Fruit fly (Drosophila melanogaster) whole organism, embryonic: ENCODE measurements around the gene CG12096.

ENCODE experiments used
- Aef1 ChIP-seq: fragments of 200-800 bp; sonication (Bioruptor generic); IDR thresholded peaks from 3 replicates; pipeline ENCODE4 v1.3.6; 2022; ENCODE audit warnings: missing biosample characterization, missing genetic modification characterization
- Antp ChIP-seq: fragments of 200-800 bp; sonication (Bioruptor generic); optimal IDR thresholded peaks from 3 replicates; lab custom pipeline; 2016; ENCODE audit warnings: missing biosample characterization, missing genetic modification characterization
- CG10209 ChIP-seq: fragments of 200-800 bp; sonication (Bioruptor generic); optimal IDR thresholded peaks from 3 replicates; lab custom pipeline; 2017; ENCODE audit warnings: missing biosample characterization, mild to moderate bottlenecking, missing genetic modification characterization, missing genetic modification reagents
- CG1024 ChIP-seq: fragments of 200-800 bp; sonication (Bioruptor generic); IDR thresholded peaks from 2 replicates; pipeline ENCODE4 v1.3.6; 2022; ENCODE audit warnings: missing biosample characterization, missing genetic modification characterization
- CG12155 ChIP-seq: fragments of 200-800 bp; sonication (Bioruptor generic); optimal IDR thresholded peaks from 3 replicates; lab custom pipeline; 2016; ENCODE audit warnings: missing biosample characterization, missing genetic modification characterization
- CG12236 ChIP-seq: fragments of 200-800 bp; sonication (Bioruptor generic); optimal IDR thresholded peaks from 2 replicates; lab custom pipeline; 2016; ENCODE audit warnings: missing biosample characterization, missing genetic modification characterization
- CG12744 ChIP-seq: fragments of 200-800 bp; sonication (Bioruptor generic); optimal IDR thresholded peaks from 2 replicates; lab custom pipeline; 2016; ENCODE audit warnings: missing biosample characterization, missing genetic modification characterization
- CG13287 ChIP-seq: fragments of 200-800 bp; sonication (Bioruptor generic); IDR thresholded peaks from 2 replicates; pipeline ENCODE4 v1.3.6; 2022; ENCODE audit warnings: missing biosample characterization, missing genetic modification characterization; ENCODE audit not compliant: partially characterized antibody
- CG15479 ChIP-seq: fragments of 200-800 bp; sonication (Bioruptor generic); optimal IDR thresholded peaks from 3 replicates; lab custom pipeline; 2019; ENCODE audit warnings: missing biosample characterization, mild to moderate bottlenecking, missing genetic modification characterization, moderate library complexity
- CG1603 ChIP-seq: fragments of 200-800 bp; sonication (Bioruptor generic); optimal IDR thresholded peaks from 2 replicates; lab custom pipeline; 2019; ENCODE audit warnings: missing biosample characterization, mild to moderate bottlenecking, missing genetic modification characterization, moderate library complexity
- CG16863 ChIP-seq: fragments of 200-800 bp; sonication (Bioruptor generic); optimal IDR thresholded peaks from 3 replicates; lab custom pipeline; 2016; ENCODE audit warnings: missing biosample characterization, missing genetic modification characterization
- CG17385 ChIP-seq: fragments of 200-800 bp; sonication (Bioruptor generic); optimal IDR thresholded peaks from 3 replicates; lab custom pipeline; 2018; ENCODE audit warnings: missing biosample characterization, mild to moderate bottlenecking, missing genetic modification characterization
- CG1792 ChIP-seq: fragments of 200-800 bp; sonication (Bioruptor generic); optimal IDR thresholded peaks from 2 replicates; lab custom pipeline; 2016; ENCODE audit warnings: missing biosample characterization, missing genetic modification characterization
- CG2116 ChIP-seq: fragments of 200-800 bp; sonication (Bioruptor generic); optimal IDR thresholded peaks from 3 replicates; lab custom pipeline; 2018; ENCODE audit warnings: missing biosample characterization, mild to moderate bottlenecking, missing genetic modification characterization
- CG33213 ChIP-seq: fragments of 200-800 bp; sonication (Bioruptor generic); optimal IDR thresholded peaks from 3 replicates; lab custom pipeline; 2016; ENCODE audit warnings: missing biosample characterization, missing genetic modification characterization
- CG4328 ChIP-seq: fragments of 200-800 bp; sonication (Bioruptor generic); optimal IDR thresholded peaks from 3 replicates; lab custom pipeline; 2017; ENCODE audit warnings: missing biosample characterization, missing genetic modification reagents, missing genetic modification characterization
- CG4424 ChIP-seq: fragments of 200-800 bp; sonication (Bioruptor generic); optimal IDR thresholded peaks from 3 replicates; lab custom pipeline; 2016; ENCODE audit warnings: missing biosample characterization, missing genetic modification characterization
- CG4617 ChIP-seq: fragments of 200-800 bp; sonication (Bioruptor generic); optimal IDR thresholded peaks from 3 replicates; lab custom pipeline; 2016; ENCODE audit warnings: missing biosample characterization, missing genetic modification characterization, borderline replicate concordance
- CG6175 ChIP-seq: fragments of 200-800 bp; sonication (Bioruptor generic); IDR thresholded peaks from 3 replicates; pipeline ENCODE4 v1.3.6; 2022; ENCODE audit warnings: missing biosample characterization, missing genetic modification characterization
- CG7372 ChIP-seq: fragments of 200-800 bp; sonication (Bioruptor generic); IDR thresholded peaks from 2 replicates; pipeline ENCODE4 v1.3.6; 2022; ENCODE audit warnings: missing biosample characterization, missing genetic modification characterization
- CG8944 ChIP-seq: fragments of 200-800 bp; sonication (Bioruptor generic); optimal IDR thresholded peaks from 3 replicates; lab custom pipeline; 2016; ENCODE audit warnings: missing biosample characterization, missing genetic modification characterization
- CG9437 ChIP-seq: fragments of 200-800 bp; sonication (Bioruptor generic); optimal IDR thresholded peaks from 2 replicates; lab custom pipeline; 2018; ENCODE audit warnings: missing biosample characterization, mild to moderate bottlenecking, missing genetic modification characterization
- CG9797 ChIP-seq: fragments of 200-800 bp; sonication (Bioruptor generic); optimal IDR thresholded peaks from 3 replicates; lab custom pipeline; 2018; ENCODE audit warnings: missing biosample characterization, mild to moderate bottlenecking, missing genetic modification characterization
- Doc3 ChIP-seq: fragments of 200-800 bp; sonication (Bioruptor generic); IDR thresholded peaks from 3 replicates; pipeline ENCODE4 v1.3.6; 2022; ENCODE audit warnings: missing biosample characterization, missing genetic modification characterization; ENCODE audit not compliant: partially characterized antibody
- Fer1 ChIP-seq: fragments of 200-800 bp; sonication (Bioruptor generic); optimal IDR thresholded peaks from 2 replicates; lab custom pipeline; 2017; ENCODE audit warnings: missing biosample characterization, mild to moderate bottlenecking, missing genetic modification characterization
- MESR4 ChIP-seq: fragments of 200-800 bp; sonication (Bioruptor generic); optimal IDR thresholded peaks from 2 replicates; lab custom pipeline; 2018; ENCODE audit warnings: missing biosample characterization, mild to moderate bottlenecking, missing genetic modification characterization, moderate library complexity
- Myb ChIP-seq: fragments of 200-800 bp; sonication (Bioruptor generic); optimal IDR thresholded peaks from 2 replicates; lab custom pipeline; 2016; ENCODE audit warnings: missing biosample characterization, missing genetic modification characterization
- NfI ChIP-seq: fragments of 200-800 bp; sonication (Bioruptor generic); optimal IDR thresholded peaks from 3 replicates; lab custom pipeline; 2018; ENCODE audit warnings: missing biosample characterization, mild to moderate bottlenecking, missing genetic modification characterization, moderate library complexity
- Oaz ChIP-seq: fragments of 200-800 bp; sonication (Bioruptor generic); IDR thresholded peaks from 2 replicates; pipeline ENCODE4 v1.3.6; 2022; ENCODE audit warnings: missing biosample characterization, missing genetic modification characterization
- Trl ChIP-seq, 3 experiments: fragments of >200 bp in 2 of 3; fragments of 200-800 bp in 1 of 3; sonication (Bioruptor generic) in 1 of 3; optimal IDR thresholded peaks; 2 replicates in 1 of 3; 3 replicates in 2 of 3; lab custom pipeline; 2016 to 2017; ENCODE audit warnings: missing biosample characterization in 1 of 3, missing genetic modification characterization in 1 of 3
- ara ChIP-seq: fragments of 200-800 bp; sonication (Bioruptor generic); IDR thresholded peaks from 2 replicates; pipeline ENCODE4 v1.3.6; 2022; ENCODE audit warnings: missing biosample characterization, missing genetic modification characterization
- ato ChIP-seq: fragments of 200-800 bp; sonication (Bioruptor generic); IDR thresholded peaks from 2 replicates; pipeline ENCODE4 v1.3.6; 2022; ENCODE audit warnings: missing biosample characterization, missing genetic modification characterization; ENCODE audit not compliant: partially characterized antibody
- chinmo ChIP-seq: fragments of 200-800 bp; sonication (Bioruptor generic); IDR thresholded peaks from 4 replicates; pipeline ENCODE4 v1.3.6; 2022; ENCODE audit warnings: missing biosample characterization, missing genetic modification characterization; ENCODE audit not compliant: partially characterized antibody
- crol ChIP-seq: fragments of 200-800 bp; sonication (Bioruptor generic); IDR thresholded peaks from 2 replicates; pipeline ENCODE4 v1.3.6; 2022; ENCODE audit warnings: missing biosample characterization, missing genetic modification characterization
- danr ChIP-seq: fragments of 200-800 bp; sonication (Bioruptor generic); IDR thresholded peaks from 2 replicates; pipeline ENCODE4 v1.3.6; 2022; ENCODE audit warnings: missing biosample characterization, missing genetic modification characterization
- dmrt99B ChIP-seq: fragments of 200-800 bp; sonication (Bioruptor generic); optimal IDR thresholded peaks from 2 replicates; lab custom pipeline; 2018; ENCODE audit warnings: missing biosample characterization, mild to moderate bottlenecking, missing genetic modification characterization, moderate library complexity
- dpn ChIP-seq, 2 experiments: fragments of 200-800 bp; sonication (Bioruptor generic); optimal IDR thresholded peaks; 3 replicates each; lab custom pipeline; 2016; ENCODE audit warnings: missing biosample characterization in 2 of 2, missing genetic modification characterization in 2 of 2
- en ChIP-seq: fragments of 200-800 bp; sonication (Bioruptor generic); optimal IDR thresholded peaks from 2 replicates; lab custom pipeline; 2016; ENCODE audit warnings: missing biosample characterization, missing genetic modification characterization
- fd64A ChIP-seq: fragments of 200-800 bp; sonication (Bioruptor generic); optimal IDR thresholded peaks from 3 replicates; lab custom pipeline; 2018; ENCODE audit warnings: missing biosample characterization, mild to moderate bottlenecking, missing genetic modification characterization
- gfzf ChIP-seq: fragments of 200-800 bp; sonication (Bioruptor generic); optimal IDR thresholded peaks from 2 replicates; lab custom pipeline; 2016; ENCODE audit warnings: missing biosample characterization, mild to moderate bottlenecking, missing genetic modification characterization, moderate library complexity
- grau ChIP-seq: fragments of 200-800 bp; optimal IDR thresholded peaks from 3 replicates; lab custom pipeline; 2019; ENCODE audit warnings: missing biosample characterization, mild to moderate bottlenecking, missing genetic modification characterization, moderate library complexity
- gro ChIP-seq: fragments of 200-800 bp; sonication (Bioruptor generic); optimal IDR thresholded peaks from 2 replicates; lab custom pipeline; 2016; ENCODE audit warnings: missing biosample characterization, missing genetic modification characterization
- gt ChIP-seq: fragments of 200-800 bp; sonication (Bioruptor generic); IDR thresholded peaks from 2 replicates; pipeline ENCODE4 v1.3.6; 2022; ENCODE audit warnings: missing biosample characterization, missing genetic modification characterization
- her ChIP-seq: fragments of 200-800 bp; sonication (Bioruptor generic); optimal IDR thresholded peaks from 2 replicates; lab custom pipeline; 2016; ENCODE audit warnings: missing biosample characterization, missing genetic modification characterization
- jumu ChIP-seq: fragments of 200-800 bp; sonication (Bioruptor generic); optimal IDR thresholded peaks from 3 replicates; lab custom pipeline; 2016; ENCODE audit warnings: missing biosample characterization, missing genetic modification characterization
- peb ChIP-seq: fragments of 200-800 bp; sonication (Bioruptor generic); IDR thresholded peaks from 2 replicates; pipeline ENCODE4 v1.3.6; 2022; ENCODE audit warnings: missing biosample characterization, missing genetic modification characterization
- pnt ChIP-seq: fragments of 200-800 bp; sonication (Bioruptor generic); optimal IDR thresholded peaks from 3 replicates; lab custom pipeline; 2016; ENCODE audit warnings: missing biosample characterization, missing genetic modification characterization
- pros ChIP-seq: fragments of 200-800 bp; sonication (Bioruptor generic); optimal IDR thresholded peaks from 3 replicates; lab custom pipeline; 2019; ENCODE audit warnings: missing biosample characterization, mild to moderate bottlenecking, missing genetic modification characterization, moderate library complexity
- tin ChIP-seq: fragments of 200-800 bp; sonication (Bioruptor generic); optimal IDR thresholded peaks from 3 replicates; lab custom pipeline; 2016; ENCODE audit warnings: missing biosample characterization, missing genetic modification characterization
- usp ChIP-seq: fragments of >200 bp; optimal IDR thresholded peaks from 2 replicates; lab custom pipeline; 2017; ENCODE audit warnings: missing biosample characterization, missing genetic modification characterization
- zf30C ChIP-seq: fragments of 200-800 bp; sonication (Bioruptor generic); optimal IDR thresholded peaks from 3 replicates; lab custom pipeline; 2018; ENCODE audit warnings: missing biosample characterization, mild to moderate bottlenecking, missing genetic modification characterization

The CG12096 gene

dm6 chrX:13128750-13129152 lies 30.7 kb upstream of the CG12096 start, which contains the start of the genes CG32638, CG15717 and MFS10 (continued):
- TF ChIP-seq jumu (GFP tag; lab: Kevin White, UChicago) = no peak
- TF ChIP-seq CG1603 (tag; lab: Kevin White, UChicago) = peak; percentile 85
- TF ChIP-seq CG13287 (GFP tag; lab: Robert Waterston, UW) = peak; percentile 59
- no peak for TF ChIP-seq Antp
- no peak for TF ChIP-seq tin (GFP tag; lab: Kevin White, UChicago)
- no peak for TF ChIP-seq CG4424 (GFP tag; lab: Kevin White, UChicago)
- TF ChIP-seq Doc3 (GFP tag; lab: Robert Waterston, UW) = no peak
- TF ChIP-seq pnt = no peak
- peak; percentile 44 for TF ChIP-seq CG2116 (GFP tag; lab: Kevin White, UChicago)
- TF ChIP-seq dmrt99B (tag; lab: Kevin White, UChicago) = no peak
- peak; percentile 90; the same call in 2 of the 4 replicates for TF ChIP-seq chinmo (GFP tag; lab: Robert Waterston, UW)
- no peak for TF ChIP-seq her (GFP tag; lab: Kevin White, UChicago)
- peak; percentile 12 for TF ChIP-seq grau (tag; lab: Kevin White, UChicago)
- peak; percentile 13 for TF ChIP-seq CG12155
- TF ChIP-seq CG33213 (GFP tag; lab: Kevin White, UChicago) = peak; percentile 60
- TF ChIP-seq crol = no peak
- no peak for TF ChIP-seq CG17385 (GFP tag; lab: Kevin White, UChicago)
- TF ChIP-seq MESR4 (GFP tag; lab: Kevin White, UChicago) = peak; percentile 80
- no peak for TF ChIP-seq CG7372 (GFP tag; lab: Robert Waterston, UW)
- TF ChIP-seq Myb (GFP tag; lab: Kevin White, UChicago) = peak; percentile 58
- peak; percentile 27 for TF ChIP-seq NfI (GFP tag; lab: Kevin White, UChicago)
- TF ChIP-seq CG4617 = no peak
- TF ChIP-seq Fer1 = peak; percentile 37
- no peak for TF ChIP-seq CG8944 (GFP tag; lab: Kevin White, UChicago)
- TF ChIP-seq dpn (GFP tag; optimal IDR thresholded peaks at IDR 0.05; lab: Kevin White, UChicago) = peak in 1 of 2 experiments; percentile 6
- TF ChIP-seq CG9797 (GFP tag; lab: Kevin White, UChicago) = peak; percentile 98
- peak; percentile 11 for TF ChIP-seq CG16863
- no peak for TF ChIP-seq usp (GFP tag; lab: Kevin White, UChicago)
- peak; percentile 35 for TF ChIP-seq gro (GFP tag; lab: Kevin White, UChicago)
- TF ChIP-seq pros (GFP tag; lab: Kevin White, UChicago) = no peak
- no peak for TF ChIP-seq danr (GFP tag; lab: Robert Waterston, UW)
- no peak for TF ChIP-seq CG12236 (GFP tag; lab: Kevin White, UChicago)
- peak; percentile 96 for TF ChIP-seq gfzf (GFP tag; lab: Kevin White, UChicago)
- TF ChIP-seq CG10209 (GFP tag; lab: Kevin White, UChicago) = no peak
- no peak for TF ChIP-seq CG4328 (GFP tag; lab: Kevin White, UChicago)
- TF ChIP-seq CG1792 = no peak
- TF ChIP-seq Trl (optimal IDR thresholded peaks at IDR 0.05; lab: Kevin White, UChicago) = no peak
- no peak for TF ChIP-seq Trl (GFP tag; optimal IDR thresholded peaks at IDR 0.05; lab: Kevin White, UChicago)
- TF ChIP-seq CG9437 (GFP tag; lab: Kevin White, UChicago) = no peak
- no peak for TF ChIP-seq peb (GFP tag; lab: Robert Waterston, UW)
- no peak for TF ChIP-seq ara (GFP tag; lab: Robert Waterston, UW)
- no peak for TF ChIP-seq zf30C (GFP tag; lab: Kevin White, UChicago)
- TF ChIP-seq fd64A (GFP tag; lab: Kevin White, UChicago) = no peak
- TF ChIP-seq CG12744 (GFP tag; lab: Kevin White, UChicago) = no peak
- no peak for TF ChIP-seq CG1024 (GFP tag; lab: Robert Waterston, UW)
- peak; percentile 73 for TF ChIP-seq CG15479 (GFP tag; lab: Kevin White, UChicago)
- 0 out of 2 replicates have a peak, but pooled peaks have one; percentile 21 for TF ChIP-seq ato (GFP tag; lab: Robert Waterston, UW)
- no peak for TF ChIP-seq CG6175 (GFP tag; lab: Robert Waterston, UW)
- no peak for TF ChIP-seq Aef1 (GFP tag; lab: Robert Waterston, UW)
- no peak for TF ChIP-seq Oaz (GFP tag; lab: Robert Waterston, UW)
- no peak for TF ChIP-seq en (GFP tag; lab: Kevin White, UChicago)
- TF ChIP-seq gt = no peak
